Fruit fly (Drosophila melanogaster): ENCODE measurements around the gene CG42553.

- TF ChIP-seq psq (GFP tag; optimal IDR thresholded peaks at IDR 0.05) (no peak), Hr83 (GFP tag; optimal IDR thresholded peaks at IDR 0.05; ENCODE audit: poor library complexity, severe bottlenecking) (no peak), sage (GFP tag; optimal IDR thresholded peaks at IDR 0.05) (no peak), dmrt93B (GFP tag; optimal IDR thresholded peaks at IDR 0.05) (no peak), Jra (GFP tag; optimal IDR thresholded peaks at IDR 0.05) (no peak), HLH106 (tag; optimal IDR thresholded peaks at IDR 0.05) (no peak), h (GFP tag; optimal IDR thresholded peaks at IDR 0.05) (no peak), Sp1 (GFP tag; optimal IDR thresholded peaks at IDR 0.05) (no peak), GATAd (GFP tag; optimal IDR thresholded peaks at IDR 0.05) (no peak), lola (GFP tag; optimal IDR thresholded peaks at IDR 0.05) (no peak), usp (GFP tag; optimal IDR thresholded peaks at IDR 0.05) (no peak), Mio (GFP tag; optimal IDR thresholded peaks at IDR 0.05) (no peak), dl (GFP tag; optimal IDR thresholded peaks at IDR 0.05; ENCODE audit: insufficient read depth in 1 of 2, partially characterized antibody in 2 of 2) (no peak)
Observed at dm6 chr3L:788961-789360, 44.9 kb upstream of the CG42553 start.

Data from whole organism, wandering third instar larva.